Fruit fly (Drosophila melanogaster) whole organism, embryonic: Measurements from ENCODE around the gene CG5913.

Experiments
- Awh ChIP-seq: fragments of 200-800 bp; sonication (Bioruptor generic); IDR thresholded peaks from 2 replicates; pipeline ENCODE4, ENCODE4 v1.3.6; 2022; ENCODE audit warnings: missing biosample characterization, missing genetic modification characterization
- CG10147 ChIP-seq: fragments of 200-800 bp; sonication (Bioruptor generic); optimal IDR thresholded peaks from 2 replicates; lab custom pipeline; 2019; ENCODE audit warnings: missing biosample characterization, mild to moderate bottlenecking, missing genetic modification characterization, moderate library complexity
- CG10274 ChIP-seq: fragments of 200-800 bp; sonication (Bioruptor generic); optimal IDR thresholded peaks from 3 replicates; lab custom pipeline; 2017; ENCODE audit warnings: missing biosample characterization, mild to moderate bottlenecking, missing genetic modification characterization
- CG10565 ChIP-seq: fragments of 200-800 bp; sonication (Bioruptor generic); optimal IDR thresholded peaks from 3 replicates; lab custom pipeline; 2016; ENCODE audit warnings: missing biosample characterization, mild to moderate bottlenecking, missing genetic modification characterization
- CG10979 ChIP-seq: fragments of 200-800 bp; sonication (Bioruptor generic); optimal IDR thresholded peaks from 2 replicates; lab custom pipeline; 2018; ENCODE audit warnings: missing biosample characterization, mild to moderate bottlenecking, missing genetic modification characterization, moderate library complexity
- CG11695 ChIP-seq: fragments of 200-800 bp; sonication (Bioruptor generic); IDR thresholded peaks from 3 replicates; pipeline ENCODE4 v1.3.6; 2022; ENCODE audit warnings: missing biosample characterization, missing genetic modification characterization
- CG12219 ChIP-seq: fragments of 200-800 bp; sonication (Bioruptor generic); optimal IDR thresholded peaks from 3 replicates; lab custom pipeline; 2018; ENCODE audit warnings: missing biosample characterization, mild to moderate bottlenecking, missing genetic modification characterization
- CG12391 ChIP-seq: fragments of 200-800 bp; sonication (Bioruptor generic); optimal IDR thresholded peaks from 3 replicates; lab custom pipeline; 2018; ENCODE audit warnings: missing biosample characterization, mild to moderate bottlenecking, missing genetic modification characterization, moderate library complexity
- CG15269 ChIP-seq: fragments of 200-800 bp; sonication (Bioruptor generic); optimal IDR thresholded peaks from 2 replicates; lab custom pipeline; 2018; ENCODE audit warnings: missing biosample characterization, mild to moderate bottlenecking, missing genetic modification characterization, moderate library complexity
- CG15479 ChIP-seq: fragments of 200-800 bp; sonication (Bioruptor generic); optimal IDR thresholded peaks from 3 replicates; lab custom pipeline; 2019; ENCODE audit warnings: missing biosample characterization, mild to moderate bottlenecking, missing genetic modification characterization, moderate library complexity
- CG16779 ChIP-seq: fragments of 200-800 bp; sonication (Bioruptor generic); IDR thresholded peaks from 2 replicates; pipeline ENCODE4 v1.3.6; 2022; ENCODE audit warnings: missing biosample characterization, missing genetic modification characterization
- CG16863 ChIP-seq: fragments of 200-800 bp; sonication (Bioruptor generic); optimal IDR thresholded peaks from 3 replicates; lab custom pipeline; 2016; ENCODE audit warnings: missing biosample characterization, missing genetic modification characterization
- CG17912 ChIP-seq: fragments of 200-800 bp; sonication (Bioruptor generic); optimal IDR thresholded peaks from 2 replicates; lab custom pipeline; 2018; ENCODE audit warnings: missing biosample characterization, mild to moderate bottlenecking, missing genetic modification characterization
- CG30403 ChIP-seq: fragments of 200-800 bp; sonication (Bioruptor generic); optimal IDR thresholded peaks from 3 replicates; lab custom pipeline; 2016; ENCODE audit warnings: missing biosample characterization, missing genetic modification characterization
- CG32532 ChIP-seq: fragments of 200-800 bp; sonication (Bioruptor generic); IDR thresholded peaks from 2 replicates; pipeline ENCODE4 v1.3.6; 2022; ENCODE audit warnings: missing biosample characterization, missing genetic modification characterization
- CG5953 ChIP-seq: fragments of 200-800 bp; sonication (Bioruptor generic); IDR thresholded peaks from 2 replicates; pipeline ENCODE4 v1.3.6; 2022; ENCODE audit warnings: missing biosample characterization, missing genetic modification characterization
- CG6254 ChIP-seq: fragments of 200-800 bp; sonication (Bioruptor generic); optimal IDR thresholded peaks from 3 replicates; lab custom pipeline; 2017; ENCODE audit warnings: mild to moderate bottlenecking, missing biosample characterization, missing genetic modification reagents, missing genetic modification characterization
- CG6654 ChIP-seq: fragments of 200-800 bp; sonication (Bioruptor generic); optimal IDR thresholded peaks from 2 replicates; lab custom pipeline; 2017; ENCODE audit warnings: missing biosample characterization, mild to moderate bottlenecking, missing genetic modification characterization
- Chrac-16 ChIP-seq: fragments of 200-800 bp; sonication (Bioruptor generic); optimal IDR thresholded peaks from 3 replicates; lab custom pipeline; 2016; ENCODE audit warnings: missing biosample characterization, missing genetic modification characterization
- CoRest ChIP-seq: fragments of 200-800 bp; sonication (Bioruptor generic); optimal IDR thresholded peaks from 3 replicates; lab custom pipeline; 2018; ENCODE audit warnings: missing biosample characterization, mild to moderate bottlenecking, missing genetic modification characterization, moderate library complexity
- D19A ChIP-seq: fragments of 200-800 bp; optimal IDR thresholded peaks from 3 replicates; lab custom pipeline; 2019; ENCODE audit warnings: missing biosample characterization, mild to moderate bottlenecking, missing genetic modification characterization, moderate library complexity
- Dad ChIP-seq: fragments of 200-800 bp; sonication (Bioruptor generic); optimal IDR thresholded peaks from 3 replicates; lab custom pipeline; 2016; ENCODE audit warnings: missing biosample characterization, missing genetic modification characterization
- Dfd ChIP-seq, 2 experiments: fragments of >200 bp; optimal IDR thresholded peaks; 2 replicates each; lab custom pipeline; 2017; ENCODE audit warnings: missing biosample characterization in 2 of 2, missing genetic modification characterization in 2 of 2
- Fer1 ChIP-seq: fragments of 200-800 bp; sonication (Bioruptor generic); optimal IDR thresholded peaks from 2 replicates; lab custom pipeline; 2017; ENCODE audit warnings: missing biosample characterization, mild to moderate bottlenecking, missing genetic modification characterization
- Gsc ChIP-seq: fragments of 200-800 bp; sonication (Bioruptor generic); IDR thresholded peaks from 2 replicates; pipeline ENCODE4 v1.3.6; 2022; ENCODE audit warnings: missing biosample characterization, missing genetic modification characterization
- Hr51 ChIP-seq, 2 experiments: fragments of 200-800 bp; sonication (Bioruptor generic); optimal IDR thresholded peaks; 2 replicates in 1 of 2; 3 replicates in 1 of 2; lab custom pipeline; 2016 to 2018; ENCODE audit warnings: missing biosample characterization in 2 of 2, missing genetic modification characterization in 2 of 2, mild to moderate bottlenecking in 1 of 2, moderate library complexity in 1 of 2
- NC2α ChIP-seq: fragments of 200-800 bp; sonication (Bioruptor generic); optimal IDR thresholded peaks from 2 replicates; lab custom pipeline; 2016; ENCODE audit warnings: missing biosample characterization, missing genetic modification characterization
- NC2β ChIP-seq: fragments of 200-800 bp; sonication (Bioruptor generic); optimal IDR thresholded peaks from 2 replicates; lab custom pipeline; 2016; ENCODE audit warnings: missing biosample characterization, missing genetic modification characterization
- Optix ChIP-seq: fragments of 200-800 bp; sonication (Bioruptor generic); IDR thresholded peaks from 3 replicates; pipeline ENCODE4 v1.3.6; 2022; ENCODE audit warnings: missing biosample characterization, missing genetic modification characterization
- Pdp1 ChIP-seq, 2 experiments: fragments of 200-800 bp; sonication (Bioruptor generic); optimal IDR thresholded peaks; 3 replicates each; lab custom pipeline; 2016; ENCODE audit warnings: missing biosample characterization in 2 of 2, missing genetic modification characterization in 2 of 2, mild to moderate bottlenecking in 1 of 2, moderate library complexity in 1 of 2
- Sry-β ChIP-seq: fragments of 200-800 bp; sonication (Bioruptor generic); optimal IDR thresholded peaks from 2 replicates; lab custom pipeline; 2018; ENCODE audit warnings: missing biosample characterization, mild to moderate bottlenecking, missing genetic modification characterization, moderate library complexity
- Taf1 ChIP-seq: fragments of 200-800 bp; sonication (Bioruptor generic); IDR thresholded peaks from 2 replicates; pipeline ENCODE4 v1.3.6; 2022; ENCODE audit warnings: missing biosample characterization, missing genetic modification characterization
- bsh ChIP-seq, 2 experiments: fragments of 200-800 bp; sonication (Bioruptor generic); optimal IDR thresholded peaks; 2 replicates each; lab custom pipeline; 2017 to 2018; ENCODE audit warnings: mild to moderate bottlenecking in 2 of 2, missing biosample characterization in 2 of 2, missing genetic modification characterization in 2 of 2, moderate library complexity in 1 of 2
- chinmo ChIP-seq: fragments of 200-800 bp; sonication (Bioruptor generic); IDR thresholded peaks from 4 replicates; pipeline ENCODE4 v1.3.6; 2022; ENCODE audit warnings: missing biosample characterization, missing genetic modification characterization; ENCODE audit not compliant: partially characterized antibody
- gsb-n ChIP-seq: fragments of 200-800 bp; sonication (Bioruptor generic); optimal IDR thresholded peaks from 3 replicates; lab custom pipeline; 2018; ENCODE audit warnings: missing biosample characterization, mild to moderate bottlenecking, missing genetic modification characterization
- her ChIP-seq: fragments of 200-800 bp; sonication (Bioruptor generic); optimal IDR thresholded peaks from 2 replicates; lab custom pipeline; 2016; ENCODE audit warnings: missing biosample characterization, missing genetic modification characterization
- inv ChIP-seq: fragments of 200-800 bp; sonication (Bioruptor generic); IDR thresholded peaks from 2 replicates; pipeline ENCODE4 v1.3.6; 2022; ENCODE audit warnings: missing biosample characterization, missing genetic modification characterization; ENCODE audit not compliant: partially characterized antibody
- knrl ChIP-seq: fragments of 200-800 bp; sonication (Bioruptor generic); IDR thresholded peaks from 3 replicates; pipeline ENCODE4 v1.3.6; 2022; ENCODE audit warnings: missing biosample characterization, missing genetic modification characterization; ENCODE audit not compliant: partially characterized antibody
- nmo ChIP-seq: fragments of 200-800 bp; sonication (Bioruptor generic); optimal IDR thresholded peaks from 2 replicates; lab custom pipeline; 2018; ENCODE audit warnings: missing biosample characterization, mild to moderate bottlenecking, missing genetic modification characterization, moderate library complexity
- org-1 ChIP-seq: fragments of 200-800 bp; sonication (Bioruptor generic); optimal IDR thresholded peaks from 2 replicates; lab custom pipeline; 2017; ENCODE audit warnings: missing biosample characterization, missing genetic modification characterization
- ro ChIP-seq: fragments of 200-800 bp; sonication (Bioruptor generic); IDR thresholded peaks from 2 replicates; pipeline ENCODE4 v1.3.6; 2022; ENCODE audit warnings: missing biosample characterization, missing genetic modification characterization
- salm ChIP-seq: fragments of 200-800 bp; sonication (Bioruptor generic); optimal IDR thresholded peaks from 2 replicates; lab custom pipeline; 2018; ENCODE audit warnings: missing biosample characterization, mild to moderate bottlenecking, missing genetic modification characterization
- sc ChIP-seq, 3 experiments: fragments of >200 bp in 2 of 3; fragments of 200-800 bp in 1 of 3; sonication (Bioruptor generic) in 1 of 3; optimal IDR thresholded peaks; 2 replicates in 2 of 3; 3 replicates in 1 of 3; lab custom pipeline; 2017; ENCODE audit warnings: mild to moderate bottlenecking in 1 of 3, missing biosample characterization in 1 of 3, missing genetic modification characterization in 1 of 3, missing genetic modification reagents in 1 of 3
- schlank ChIP-seq: fragments of 200-800 bp; sonication (Bioruptor generic); optimal IDR thresholded peaks from 2 replicates; lab custom pipeline; 2018; ENCODE audit warnings: missing biosample characterization, mild to moderate bottlenecking, missing genetic modification characterization
- sug ChIP-seq: fragments of 200-800 bp; optimal IDR thresholded peaks from 2 replicates; lab custom pipeline; 2019; ENCODE audit warnings: missing biosample characterization, mild to moderate bottlenecking, missing genetic modification characterization, moderate library complexity
- vfl ChIP-seq: fragments of 200-800 bp; sonication (Bioruptor generic); optimal IDR thresholded peaks from 2 replicates; lab custom pipeline; 2016; ENCODE audit warnings: missing biosample characterization, missing genetic modification characterization
- wek ChIP-seq: fragments of 200-800 bp; sonication (Bioruptor generic); optimal IDR thresholded peaks from 3 replicates; lab custom pipeline; 2018; ENCODE audit warnings: missing biosample characterization, mild to moderate bottlenecking, missing genetic modification characterization, moderate library complexity

The CG5913 gene

DNA sequence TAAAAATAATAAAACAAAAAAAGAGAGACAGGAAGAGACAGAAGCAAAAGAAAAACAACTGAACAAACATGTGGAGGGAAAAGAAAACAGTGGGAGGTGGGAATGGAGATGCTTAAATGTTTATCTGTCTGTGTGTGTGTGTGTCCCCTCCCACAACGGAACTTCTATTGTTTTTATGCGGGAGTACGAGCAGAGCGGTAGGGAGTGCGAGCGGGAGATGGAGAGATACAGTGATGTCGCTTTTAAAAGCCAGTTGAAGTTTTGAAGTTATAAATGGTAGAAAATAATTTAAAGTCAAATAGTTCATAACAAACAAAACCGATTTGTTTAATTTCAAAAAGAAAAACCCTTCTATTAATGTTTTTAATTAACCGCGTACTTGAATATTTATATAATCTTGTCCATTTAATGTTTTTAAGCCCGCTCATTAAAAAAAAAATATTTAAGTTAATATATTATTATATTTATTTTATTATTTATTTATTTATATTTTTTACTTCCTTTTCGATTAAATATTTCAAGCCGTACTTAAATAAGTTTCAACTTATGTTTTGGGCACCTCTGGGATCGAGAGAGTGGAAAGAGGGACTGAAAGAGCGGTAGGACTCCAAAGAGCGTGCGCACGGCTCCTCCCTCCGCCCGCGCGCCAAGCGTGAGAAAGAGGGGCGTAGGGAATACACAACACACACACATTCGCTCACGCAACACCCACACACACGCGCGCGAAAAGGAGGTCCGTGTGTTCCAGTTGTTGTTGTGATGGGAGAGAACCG is 12.9 kb upstream of the CG5913 start (continued):
- no peak for TF ChIP-seq Pdp1 (GFP tag; optimal IDR thresholded peaks at IDR 0.05; lab: Kevin White, UChicago)
- TF ChIP-seq CG10147 (GFP tag; lab: Kevin White, UChicago), result peak; percentile 56
- no peak for TF ChIP-seq CG16779
- TF ChIP-seq knrl (GFP tag; lab: Robert Waterston, UW), result no peak
- TF ChIP-seq org-1, result peak; percentile 23
- no peak for TF ChIP-seq Chrac-16 (GFP tag; lab: Kevin White, UChicago)
- no peak for TF ChIP-seq her
- TF ChIP-seq CG11695 (GFP tag; lab: Robert Waterston, UW), result 0 out of 3 replicates have a peak, but pooled peaks have one; percentile 41
- no peak for TF ChIP-seq CG17912
- 0 out of 4 replicates have a peak, but pooled peaks have one; percentile 35 for TF ChIP-seq chinmo (GFP tag; lab: Robert Waterston, UW)
- TF ChIP-seq CoRest (tag; lab: Kevin White, UChicago), result peak; percentile 72
- TF ChIP-seq gsb-n (tag; lab: Kevin White, UChicago), result peak; percentile 54
- TF ChIP-seq bsh (GFP tag; optimal IDR thresholded peaks at IDR 0.05; lab: Kevin White, UChicago), result peak in 1 of 2 experiments; percentile 64
- no peak for TF ChIP-seq Optix (GFP tag; lab: Robert Waterston, UW)
- TF ChIP-seq CG10565, result no peak
- peak; percentile 70 for TF ChIP-seq CG10979 (tag; lab: Kevin White, UChicago)
- peak; percentile 25 for TF ChIP-seq CG6654 (GFP tag; lab: Kevin White, UChicago)
- TF ChIP-seq CG10274 (GFP tag; lab: Kevin White, UChicago), result no peak
- TF ChIP-seq Hr51 (GFP tag; optimal IDR thresholded peaks at IDR 0.05; lab: Kevin White, UChicago), result peak in 1 of 2 experiments; percentile 64
- no peak for TF ChIP-seq CG12219
- peak; percentile 50 for TF ChIP-seq D19A (tag; lab: Kevin White, UChicago)
- no peak for TF ChIP-seq vfl (GFP tag; lab: Kevin White, UChicago)
- TF ChIP-seq salm (tag; lab: Kevin White, UChicago), result peak; percentile 37
- TF ChIP-seq nmo (GFP tag; lab: Kevin White, UChicago), result peak; percentile 63
- no peak for TF ChIP-seq sc (optimal IDR thresholded peaks at IDR 0.05; lab: Kevin White, UChicago)
- TF ChIP-seq sc (GFP tag; optimal IDR thresholded peaks at IDR 0.05; lab: Kevin White, UChicago), result peak; percentile 45
- no peak for TF ChIP-seq CG15479 (GFP tag; lab: Kevin White, UChicago)
- TF ChIP-seq Dfd (GFP tag; optimal IDR thresholded peaks at IDR 0.05; lab: Kevin White, UChicago), result no peak
- peak; percentile 59 for TF ChIP-seq CG15269
- TF ChIP-seq CG30403 (GFP tag; lab: Kevin White, UChicago), result peak; percentile 37
- peak; percentile 45; the same call in 1 of the 2 replicates for TF ChIP-seq Awh (GFP tag; lab: Robert Waterston, UW)
- peak; percentile 24 for TF ChIP-seq sug (tag; lab: Kevin White, UChicago)
- no peak for TF ChIP-seq NC2α (GFP tag; lab: Kevin White, UChicago)
- TF ChIP-seq CG5953, result no peak
- TF ChIP-seq schlank (tag; lab: Kevin White, UChicago), result peak; percentile 14
- no peak for TF ChIP-seq CG6254 (GFP tag; lab: Kevin White, UChicago)
- TF ChIP-seq wek (GFP tag; lab: Kevin White, UChicago), result no peak
- peak; percentile 49 for TF ChIP-seq Fer1 (GFP tag; lab: Kevin White, UChicago)
- no peak for TF ChIP-seq Taf1 (GFP tag; lab: Robert Waterston, UW)
- TF ChIP-seq CG16863 (GFP tag; lab: Kevin White, UChicago), result peak; percentile 14
- TF ChIP-seq ro (GFP tag; lab: Robert Waterston, UW), result no peak
- 0 out of 2 replicates have a peak, but pooled peaks have one; percentile 40 for TF ChIP-seq CG32532 (GFP tag; lab: Robert Waterston, UW)
- TF ChIP-seq Sry-β, result peak; percentile 87
- TF ChIP-seq CG12391 (tag; lab: Kevin White, UChicago), result peak; percentile 72
- no peak for TF ChIP-seq Dad (GFP tag; lab: Kevin White, UChicago)
- no peak for TF ChIP-seq NC2β (GFP tag; lab: Kevin White, UChicago)
- TF ChIP-seq Gsc (GFP tag; lab: Robert Waterston, UW), result no peak
- TF ChIP-seq inv, result no peak
